Worm (Caenorhabditis elegans) whole organism, L2 larva: ENCODE results near the gene lact-8.

ENCODE experiments used
- dmd-4 ChIP-seq: sonication (generic microtip); optimal IDR thresholded peaks from 2 replicates; lab custom pipeline; 2017; ENCODE audit warnings: missing biosample characterization, missing genetic modification characterization
- elt-3 ChIP-seq: sonication (generic microtip); optimal IDR thresholded peaks from 2 replicates; lab custom pipeline; 2017; ENCODE audit warnings: missing biosample characterization, missing genetic modification characterization
- lin-13 ChIP-seq: fragments of 150-350 bp; optimal IDR thresholded peaks from 2 replicates; lab custom pipeline; 2014; ENCODE audit warnings: missing biosample characterization, missing genetic modification reagents, missing genetic modification characterization
- lin-39 ChIP-seq: fragments of 150-350 bp; optimal IDR thresholded peaks from 2 replicates; lab custom pipeline; 2014; ENCODE audit warnings: missing biosample characterization, missing genetic modification reagents, missing genetic modification characterization
- mbf-1 ChIP-seq: sonication (generic microtip); optimal IDR thresholded peaks from 2 replicates; lab custom pipeline; 2017; ENCODE audit warnings: missing biosample characterization, missing genetic modification characterization
- nhr-12 ChIP-seq: fragments of 150-350 bp; optimal IDR thresholded peaks from 2 replicates; lab custom pipeline; 2014; ENCODE audit warnings: missing biosample characterization, missing genetic modification characterization
- nhr-21 ChIP-seq: fragments of 150-350 bp; optimal IDR thresholded peaks from 2 replicates; lab custom pipeline; 2014; ENCODE audit warnings: missing biosample characterization, missing genetic modification characterization
- nhr-25 ChIP-seq: fragments of 150-350 bp; sonication (generic microtip); optimal IDR thresholded peaks from 3 replicates; lab custom pipeline; 2014; ENCODE audit warnings: missing biosample characterization, missing genetic modification characterization
- nhr-77 ChIP-seq: fragments of 150-350 bp; optimal IDR thresholded peaks from 2 replicates; lab custom pipeline; 2014; ENCODE audit warnings: missing biosample characterization, missing genetic modification characterization
- zag-1 ChIP-seq: fragments of 150-350 bp; optimal IDR thresholded peaks from 2 replicates; lab custom pipeline; 2014; ENCODE audit warnings: missing biosample characterization, missing genetic modification characterization

DNA sequence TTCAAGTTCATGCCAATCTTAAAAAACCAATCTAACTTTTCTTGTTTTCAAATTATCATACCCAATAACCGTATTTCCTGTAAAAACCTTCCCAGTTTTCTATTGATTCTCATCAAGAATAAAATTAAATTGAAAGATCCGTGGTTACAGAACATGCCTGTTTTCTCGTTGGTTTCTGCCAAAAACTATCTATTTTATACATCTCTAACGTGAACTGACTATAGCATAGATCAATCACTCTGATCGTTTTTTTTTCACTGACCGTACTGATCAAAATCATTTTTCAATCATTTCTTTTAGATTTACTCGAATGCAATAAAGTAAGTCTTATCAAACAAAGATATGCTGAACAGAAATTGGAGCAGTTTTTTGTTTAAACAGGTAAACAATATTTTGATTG, 31.5 kb upstream of the lact-8 start, which contains the start of gene C06H2.2:
- no peak for TF ChIP-seq nhr-25
- TF ChIP-seq lin-39 (tag; lab: Kevin White, UChicago), result no peak
- TF ChIP-seq elt-3 (tag; lab: Kevin White, UChicago), result no peak
- no peak for TF ChIP-seq nhr-12
- no peak for TF ChIP-seq lin-13 (GFP tag; lab: Kevin White, UChicago)
- TF ChIP-seq nhr-77, result no peak
- TF ChIP-seq dmd-4 (tag; lab: Kevin White, UChicago), result no peak
- no peak for TF ChIP-seq mbf-1 (tag; lab: Kevin White, UChicago)
- no peak for TF ChIP-seq zag-1
- TF ChIP-seq nhr-21, result no peak
